Worm (Caenorhabditis elegans): ENCODE data around the gene srj-8.

The srj-8 gene

DNA sequence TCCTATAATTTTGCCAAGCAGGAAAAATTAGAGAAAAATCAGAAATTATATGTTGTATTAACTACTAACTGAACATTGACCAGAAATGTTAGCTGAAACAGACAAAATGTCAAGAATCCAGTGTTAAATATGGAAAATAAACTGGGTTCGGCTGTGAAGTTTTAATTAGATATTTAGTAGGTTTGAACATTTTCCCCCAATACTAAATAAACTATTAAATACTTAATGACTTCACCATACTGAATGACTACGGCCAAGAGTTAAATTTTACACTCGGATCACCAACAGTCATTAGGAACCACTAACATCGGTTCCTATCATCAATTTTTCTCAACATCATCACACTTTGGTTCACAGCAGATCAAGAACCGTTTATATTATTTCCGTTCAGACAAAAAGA, 47.8 kb downstream of the srj-8 start:
- no peak for TF ChIP-seq fkh-10 (GFP tag; optimal IDR thresholded peaks at IDR 0.05)
- TF ChIP-seq nhr-11 (tag; optimal IDR thresholded peaks at IDR 0.05): no peak
- TF ChIP-seq eor-1 (tag; optimal IDR thresholded peaks at IDR 0.05): no peak
- TF ChIP-seq skn-1 (tag; optimal IDR thresholded peaks at IDR 0.05): no peak
- no peak for TF ChIP-seq aly-2 (tag; optimal IDR thresholded peaks at IDR 0.05)
- TF ChIP-seq hmg-11 (tag; optimal IDR thresholded peaks at IDR 0.05): no peak
- TF ChIP-seq pha-4 (tag; optimal IDR thresholded peaks at IDR 0.05): no peak
- no peak for TF ChIP-seq mml-1 (tag; optimal IDR thresholded peaks at IDR 0.05)
- TF ChIP-seq ceh-82 (tag; optimal IDR thresholded peaks at IDR 0.05): no peak

DNA sequence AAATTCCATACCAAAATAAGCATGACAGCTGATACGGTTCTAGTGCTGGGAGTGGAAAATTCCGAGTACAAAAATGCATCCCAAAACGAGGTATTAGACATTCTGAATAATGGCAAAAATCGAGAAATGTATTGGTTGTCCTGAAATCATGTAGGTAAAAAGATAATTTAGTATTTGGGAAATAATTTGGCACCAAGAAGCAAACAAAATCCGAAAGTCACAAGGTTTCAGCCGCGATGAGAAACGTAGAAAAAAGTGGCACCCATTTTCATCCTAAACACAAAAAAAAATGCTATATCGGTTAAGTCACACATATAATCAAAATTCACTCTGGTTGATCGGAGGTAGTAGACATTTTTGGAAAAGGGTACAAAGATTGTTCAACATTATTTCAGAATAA, 50.1 kb downstream of the srj-8 start, which contains the start of gene srx-122:
Gene srx-122, minus strand, starts transcription at position 101 of the 400 bp plus-strand sequence.
- TF ChIP-seq nhr-28 (tag; optimal IDR thresholded peaks at IDR 0.05): no peak
- no peak for TF ChIP-seq nhr-77 (tag; optimal IDR thresholded peaks at IDR 0.05)
- TF ChIP-seq nhr-11 (tag; optimal IDR thresholded peaks at IDR 0.05): no peak
- no peak for TF ChIP-seq nfya-1 (tag; optimal IDR thresholded peaks at IDR 0.05; ENCODE audit: insufficient read depth)
- no peak for TF ChIP-seq lin-39 (tag; optimal IDR thresholded peaks at IDR 0.05)
- TF ChIP-seq sea-2 (GFP tag; optimal IDR thresholded peaks at IDR 0.05): no peak
- no peak for TF ChIP-seq nhr-43 (tag; optimal IDR thresholded peaks at IDR 0.05; ENCODE audit: poor library complexity, severe bottlenecking)
- no peak for TF ChIP-seq mml-1 (tag; optimal IDR thresholded peaks at IDR 0.05)
- no peak for TF ChIP-seq unc-62 (GFP tag; optimal IDR thresholded peaks at IDR 0.05)
- TF ChIP-seq ceh-82 (tag; optimal IDR thresholded peaks at IDR 0.05): no peak
- no peak for TF ChIP-seq skn-1 (tag; optimal IDR thresholded peaks at IDR 0.05)
- TF ChIP-seq mdl-1 (tag; optimal IDR thresholded peaks at IDR 0.05): no peak
- no peak for TF ChIP-seq nhr-12 (tag; optimal IDR thresholded peaks at IDR 0.05)
- no peak for TF ChIP-seq nhr-67 (tag; optimal IDR thresholded peaks at IDR 0.05)
- TF ChIP-seq ama-1 (optimal IDR thresholded peaks at IDR 0.05): no peak
- no peak for TF ChIP-seq aly-2 (tag; optimal IDR thresholded peaks at IDR 0.05)

All from whole organism, L3 larva.